Fruit fly (Drosophila melanogaster): ENCODE results near the gene sav.

The sav gene

dm6 chr3R:23061209-23061608 is at the start of gene sav, which contains the start of gene Ublcp1:
TSS of gene sav (minus strand) at chr3R:23061304.
TSS of gene Ublcp1 (plus strand) at chr3R:23061493.
- peak; percentile 59; the same call in 1 of the 2 replicates for TF ChIP-seq ato (GFP tag; IDR thresholded peaks at IDR 0.05; ENCODE audit: partially characterized antibody)
- peak; percentile 82 for TF ChIP-seq nerfin-2 (GFP tag; IDR thresholded peaks at IDR 0.05; ENCODE audit: partially characterized antibody)
- no peak for TF ChIP-seq CG6854 (GFP tag; optimal IDR thresholded peaks at IDR 0.05)
- TF ChIP-seq hkb (optimal IDR thresholded peaks at IDR 0.05), result no peak
- TF ChIP-seq hkb (GFP tag; IDR thresholded peaks at IDR 0.05), result 0 out of 2 replicates have a peak, but pooled peaks have one; percentile 13
- TF ChIP-seq Oli (tag; optimal IDR thresholded peaks at IDR 0.05), result peak; percentile 16
- TF ChIP-seq dpn (GFP tag; optimal IDR thresholded peaks at IDR 0.05), result peak in 1 of 2 experiments; percentile 38
- peak; percentile 6 for TF ChIP-seq chn (GFP tag; optimal IDR thresholded peaks at IDR 0.05)
- TF ChIP-seq CG12391 (tag; optimal IDR thresholded peaks at IDR 0.05), result peak; percentile 65
- peak; percentile 53 for TF ChIP-seq Abd-B (GFP tag; optimal IDR thresholded peaks at IDR 0.05)
- no peak for TF ChIP-seq CG1529 (GFP tag; optimal IDR thresholded peaks at IDR 0.05)
- peak; percentile 32 for TF ChIP-seq dmrt11E (tag; optimal IDR thresholded peaks at IDR 0.05)
- peak; percentile 6 for TF ChIP-seq Hmr (GFP tag; optimal IDR thresholded peaks at IDR 0.05)
- TF ChIP-seq CG3281 (GFP tag; optimal IDR thresholded peaks at IDR 0.05), result peak; percentile 19
- TF ChIP-seq vnd (GFP tag; IDR thresholded peaks at IDR 0.05; ENCODE audit: partially characterized antibody), result peak; percentile 90
- TF ChIP-seq unpg (GFP tag; optimal IDR thresholded peaks at IDR 0.05), result peak; percentile 36
- peak; percentile 88 for TF ChIP-seq YL-1 (GFP tag; optimal IDR thresholded peaks at IDR 0.05)
- peak; percentile 36 for TF ChIP-seq Ets65A (GFP tag)
- peak; percentile 26; the same call in 1 of the 2 replicates for TF ChIP-seq Adf1 (GFP tag; IDR thresholded peaks at IDR 0.05)
- peak; percentile 39 for TF ChIP-seq Xbp1 (GFP tag; optimal IDR thresholded peaks at IDR 0.05)
- TF ChIP-seq Antp (GFP tag; optimal IDR thresholded peaks at IDR 0.05), result no peak
- no peak for TF ChIP-seq CG2875 (GFP tag; optimal IDR thresholded peaks at IDR 0.05)
- peak; percentile 42 for TF ChIP-seq Ets97D (GFP tag; optimal IDR thresholded peaks at IDR 0.05)
- TF ChIP-seq Deaf1 (tag; optimal IDR thresholded peaks at IDR 0.05), result peak; percentile 21
- peak; percentile 30 for TF ChIP-seq CG2678 (tag; optimal IDR thresholded peaks at IDR 0.05)
- TF ChIP-seq CG12942 (GFP tag; optimal IDR thresholded peaks at IDR 0.05), result peak; percentile 0
- peak; percentile 67 for TF ChIP-seq row (GFP tag; IDR thresholded peaks at IDR 0.05)
- TF ChIP-seq Fer1 (GFP tag; optimal IDR thresholded peaks at IDR 0.05), result peak; percentile 41
- TF ChIP-seq PHDP (tag; optimal IDR thresholded peaks at IDR 0.05), result peak; percentile 45
- peak; percentile 88 for TF ChIP-seq Opbp (GFP tag; IDR thresholded peaks at IDR 0.05; ENCODE audit: partially characterized antibody)
- peak; percentile 19; the same call in 1 of the 2 replicates for TF ChIP-seq CG6272 (GFP tag; IDR thresholded peaks at IDR 0.05)
- peak; percentile 55 for TF ChIP-seq CG18262 (tag; optimal IDR thresholded peaks at IDR 0.05)
- no peak for TF ChIP-seq CG11723 (GFP tag; optimal IDR thresholded peaks at IDR 0.05)
- TF ChIP-seq BEAF-32 (GFP tag; optimal IDR thresholded peaks at IDR 0.05), result peak; percentile 76
- peak; percentile 74 for TF ChIP-seq Elba2 (GFP tag; optimal IDR thresholded peaks at IDR 0.05)
- TF ChIP-seq CG6254 (GFP tag; optimal IDR thresholded peaks at IDR 0.05), result peak; percentile 20
- peak; percentile 5 for TF ChIP-seq CG30403 (GFP tag; optimal IDR thresholded peaks at IDR 0.05)
- peak; percentile 41; the same call in 1 of the 2 replicates for TF ChIP-seq CG9932 (GFP tag; IDR thresholded peaks at IDR 0.05)
- no peak for TF ChIP-seq NC2β (GFP tag; optimal IDR thresholded peaks at IDR 0.05)
- TF ChIP-seq Scr (GFP tag; IDR thresholded peaks at IDR 0.05; ENCODE audit: partially characterized antibody), result peak; percentile 93
- TF ChIP-seq CG30020 (tag; optimal IDR thresholded peaks at IDR 0.05), result peak; percentile 43
- 0 out of 2 replicates have a peak, but pooled peaks have one; percentile 21 for TF ChIP-seq esg (GFP tag; conservative IDR thresholded peaks at IDR 0.05)
- no peak for TF ChIP-seq hth (optimal IDR thresholded peaks at IDR 0.05)
- no peak for TF ChIP-seq sim (GFP tag; IDR thresholded peaks at IDR 0.05)
- TF ChIP-seq B-H1 (GFP tag; IDR thresholded peaks at IDR 0.05), result no peak
- TF ChIP-seq ind (GFP tag; optimal IDR thresholded peaks at IDR 0.05), result peak; percentile 25
- no peak for TF ChIP-seq CG6813 (GFP tag; optimal IDR thresholded peaks at IDR 0.05)
- TF ChIP-seq sens (GFP tag), result peak; percentile 49
- TF ChIP-seq HLH4C (GFP tag; IDR thresholded peaks at IDR 0.05; ENCODE audit: partially characterized antibody), result peak; percentile 91
- TF ChIP-seq NfI (GFP tag; optimal IDR thresholded peaks at IDR 0.05), result peak; percentile 11
